Fruit fly (Drosophila melanogaster): ENCODE results near the gene PGRP-SB2.

Gene PGRP-SB2

DNA sequence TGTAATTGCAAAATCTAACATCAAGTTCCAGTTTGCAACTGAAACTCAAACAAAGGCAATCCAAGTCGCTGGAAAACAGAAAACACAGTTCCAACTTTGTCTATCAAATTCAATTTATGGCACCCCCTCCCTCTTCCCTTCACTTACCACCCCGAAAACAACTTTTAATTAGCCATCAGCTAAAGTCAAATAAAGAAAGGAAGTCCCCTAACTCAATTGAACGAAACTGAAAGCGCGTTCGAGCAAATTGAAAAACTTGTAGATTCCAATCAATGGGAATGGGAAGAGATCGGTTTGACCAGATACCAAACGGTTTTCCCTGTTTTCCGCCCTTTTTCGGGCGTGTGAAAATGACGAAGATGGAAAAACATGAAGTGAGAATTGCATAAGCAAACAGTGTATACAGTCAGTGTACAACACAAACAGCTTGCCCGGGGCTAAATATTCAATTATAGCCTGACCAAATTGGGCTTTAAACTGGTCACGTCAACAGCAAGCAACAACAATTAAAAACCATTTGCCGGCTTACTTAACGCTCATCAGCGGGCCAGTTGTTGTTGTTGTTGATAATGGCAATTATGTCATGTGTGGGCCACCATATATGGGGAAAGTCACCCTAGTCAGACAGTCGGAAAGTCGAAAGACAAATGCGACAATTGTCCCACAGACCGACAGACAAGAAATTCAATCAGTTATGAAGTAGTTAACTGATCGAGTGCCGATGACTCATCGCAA, 26.9 kb upstream of the PGRP-SB2 start (continued):
- TF ChIP-seq CG8281 (tag; optimal IDR thresholded peaks at IDR 0.05) = no peak
- TF ChIP-seq CG11696 (GFP tag; IDR thresholded peaks at IDR 0.05) = no peak
- TF ChIP-seq CG13123 (GFP tag; optimal IDR thresholded peaks at IDR 0.05) = no peak
- no peak for TF ChIP-seq schlank (tag; optimal IDR thresholded peaks at IDR 0.05)
- no peak for TF ChIP-seq Side (GFP tag; optimal IDR thresholded peaks at IDR 0.05)
- 0 out of 2 replicates have a peak, but pooled peaks have one; percentile 11 for TF ChIP-seq CG6689 (GFP tag; IDR thresholded peaks at IDR 0.05)
- TF ChIP-seq CG12155 (GFP tag; optimal IDR thresholded peaks at IDR 0.05) = no peak
- TF ChIP-seq CG13287 (GFP tag; IDR thresholded peaks at IDR 0.05; ENCODE audit: partially characterized antibody) = no peak
- no peak for TF ChIP-seq CG13424 (tag; optimal IDR thresholded peaks at IDR 0.05)
- TF ChIP-seq dimm (GFP tag; IDR thresholded peaks at IDR 0.05) = no peak
- no peak for TF ChIP-seq CG7271 (tag; optimal IDR thresholded peaks at IDR 0.05)
- no peak for TF ChIP-seq usp (GFP tag; optimal IDR thresholded peaks at IDR 0.05)
- TF ChIP-seq CG3726 (GFP tag; IDR thresholded peaks at IDR 0.05) = no peak
- no peak for TF ChIP-seq PHDP (tag; optimal IDR thresholded peaks at IDR 0.05)
- TF ChIP-seq CG15269 (tag; optimal IDR thresholded peaks at IDR 0.05) = peak; percentile 22
- peak; percentile 64 for TF ChIP-seq kni (GFP tag; optimal IDR thresholded peaks at IDR 0.05)
- TF ChIP-seq Elba2 (GFP tag; optimal IDR thresholded peaks at IDR 0.05) = no peak
- no peak for TF ChIP-seq CG16779 (GFP tag; IDR thresholded peaks at IDR 0.05)
- TF ChIP-seq Awh (GFP tag; IDR thresholded peaks at IDR 0.05) = peak; percentile 44; the same call in 1 of the 2 replicates
- TF ChIP-seq eve (GFP tag; optimal IDR thresholded peaks at IDR 0.05) = peak in 1 of 2 experiments; percentile 54
- TF ChIP-seq CG18262 (tag; optimal IDR thresholded peaks at IDR 0.05) = no peak
- TF ChIP-seq ase (GFP tag; IDR thresholded peaks at IDR 0.05) = 0 out of 3 replicates have a peak, but pooled peaks have one; percentile 12
- TF ChIP-seq bsh (GFP tag; optimal IDR thresholded peaks at IDR 0.05) = no peak
- no peak for TF ChIP-seq Scr (GFP tag; IDR thresholded peaks at IDR 0.05; ENCODE audit: partially characterized antibody)
- TF ChIP-seq CG16815 (GFP tag; optimal IDR thresholded peaks at IDR 0.05) = no peak
- TF ChIP-seq CG13296 (GFP tag; optimal IDR thresholded peaks at IDR 0.05) = no peak
- TF ChIP-seq lola (GFP tag; optimal IDR thresholded peaks at IDR 0.05) = no peak
- TF ChIP-seq CG31224 (GFP tag; IDR thresholded peaks at IDR 0.05) = no peak
- no peak for TF ChIP-seq Hey (tag; optimal IDR thresholded peaks at IDR 0.05)
- TF ChIP-seq slbo (GFP tag; IDR thresholded peaks at IDR 0.05) = no peak
- TF ChIP-seq CG4360 (GFP tag; IDR thresholded peaks at IDR 0.05) = peak; percentile 56; the same call in 1 of the 2 replicates
- TF ChIP-seq gsb (GFP tag; IDR thresholded peaks at IDR 0.05) = no peak
- no peak for TF ChIP-seq B-H1 (GFP tag; IDR thresholded peaks at IDR 0.05)
- TF ChIP-seq CG9817 (tag; optimal IDR thresholded peaks at IDR 0.05) = no peak
- no peak for TF ChIP-seq CG17385 (GFP tag; optimal IDR thresholded peaks at IDR 0.05)
- TF ChIP-seq CG18619 (GFP tag; optimal IDR thresholded peaks at IDR 0.05) = no peak
- no peak for TF ChIP-seq HmgD (GFP tag; optimal IDR thresholded peaks at IDR 0.05)
- TF ChIP-seq Aef1 (GFP tag; IDR thresholded peaks at IDR 0.05) = no peak
- TF ChIP-seq CG3407 (GFP tag; optimal IDR thresholded peaks at IDR 0.05) = no peak
- TF ChIP-seq Ada2b (GFP tag; IDR thresholded peaks at IDR 0.05) = no peak
- no peak for TF ChIP-seq CG1233 (GFP tag; optimal IDR thresholded peaks at IDR 0.05)
- TF ChIP-seq Stat92E (GFP tag; optimal IDR thresholded peaks at IDR 0.05) = no peak
- no peak for TF ChIP-seq CG15601 (tag; optimal IDR thresholded peaks at IDR 0.05)
- no peak for TF ChIP-seq CG12219 (GFP tag; optimal IDR thresholded peaks at IDR 0.05)
- no peak for TF ChIP-seq ab (GFP tag; optimal IDR thresholded peaks at IDR 0.05)
- no peak for TF ChIP-seq Mrtf (GFP tag; IDR thresholded peaks at IDR 0.05)
- no peak for TF ChIP-seq chif (GFP tag; optimal IDR thresholded peaks at IDR 0.05)
- TF ChIP-seq tap (tag; optimal IDR thresholded peaks at IDR 0.05) = no peak
- TF ChIP-seq oc (tag; optimal IDR thresholded peaks at IDR 0.05) = no peak
- no peak for TF ChIP-seq seq (GFP tag; IDR thresholded peaks at IDR 0.05)
